In the genomic region with DNA sequence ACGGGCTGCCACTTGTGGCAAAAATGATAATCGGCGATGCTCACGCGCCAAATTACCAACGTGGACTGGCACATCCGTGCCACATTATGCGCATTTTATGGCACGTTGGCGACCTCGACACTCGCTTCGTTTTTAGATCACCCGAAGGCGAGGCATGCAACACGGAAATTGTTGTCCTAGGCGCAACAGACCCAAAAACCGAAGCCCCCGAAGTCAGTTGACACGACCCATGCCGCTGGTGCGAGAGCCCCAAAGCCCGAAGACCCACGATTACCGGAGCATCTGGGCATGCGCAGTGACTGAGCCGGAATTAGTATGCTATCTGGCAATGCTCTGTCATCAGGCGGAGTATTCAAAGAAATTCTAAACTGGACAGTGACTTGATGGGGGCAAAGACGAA, we compare ENCODE assay signal across 2 fruit fly cellular contexts.
TF ChIP-seq lines count a peak whose summit lies in the region.

A gene (minus strand): TSS at position 51 of the 400 bp plus-strand sequence.

- TF ChIP-seq CTCF in whole organism, embryonic (GFP tag; optimal IDR thresholded peaks at IDR 0.05; lab: Kevin White, UChicago): no peak

TF ChIP-seq in whole organism, embryonic, 481 proteins besides CTCF, POLR2A, EP300 and RAD21 (continues in another document):
- TF ChIP-seq CG11696 (GFP tag; IDR thresholded peaks at IDR 0.05; lab: Robert Waterston, UW) (no peak), Poxn (GFP tag; IDR thresholded peaks at IDR 0.05; lab: Robert Waterston, UW) (no peak), CG13894 (tag; optimal IDR thresholded peaks at IDR 0.05; lab: Kevin White, UChicago) (no peak), jing (GFP tag; optimal IDR thresholded peaks at IDR 0.05; lab: Kevin White, UChicago) (no peak), zen (tag; optimal IDR thresholded peaks at IDR 0.05; lab: Kevin White, UChicago) (no peak), CG17829 (tag; optimal IDR thresholded peaks at IDR 0.05; lab: Kevin White, UChicago) (no peak), CG9215 (GFP tag; IDR thresholded peaks at IDR 0.05; lab: Robert Waterston, UW) (0 out of 2 replicates have a peak, but pooled peaks have one; percentile 37), fu2 (GFP tag; optimal IDR thresholded peaks at IDR 0.05; lab: Kevin White, UChicago) (no peak), CG11247 (GFP tag; IDR thresholded peaks at IDR 0.05; lab: Robert Waterston, UW) (no peak), ab (GFP tag; optimal IDR thresholded peaks at IDR 0.05; lab: Kevin White, UChicago) (no peak), CG12219 (GFP tag; optimal IDR thresholded peaks at IDR 0.05; lab: Kevin White, UChicago) (no peak), Fer2 (tag; optimal IDR thresholded peaks at IDR 0.05; lab: Kevin White, UChicago) (no peak), toy (GFP tag; IDR thresholded peaks at IDR 0.05; lab: Robert Waterston, UW) (no peak), CG13296 (GFP tag; optimal IDR thresholded peaks at IDR 0.05; lab: Kevin White, UChicago) (no peak), wek (GFP tag; optimal IDR thresholded peaks at IDR 0.05; lab: Kevin White, UChicago) (no peak), NfI (GFP tag; optimal IDR thresholded peaks at IDR 0.05; lab: Kevin White, UChicago) (no peak), mam (GFP tag; optimal IDR thresholded peaks at IDR 0.05; lab: Kevin White, UChicago) (no peak), CG15011 (GFP tag; optimal IDR thresholded peaks at IDR 0.05; lab: Kevin White, UChicago) (no peak), CG1647 (GFP tag; optimal IDR thresholded peaks at IDR 0.05; lab: Kevin White, UChicago) (no peak), Optix (GFP tag; IDR thresholded peaks at IDR 0.05; lab: Robert Waterston, UW) (no peak), Opbp (GFP tag; IDR thresholded peaks at IDR 0.05; lab: Robert Waterston, UW; ENCODE audit: partially characterized antibody) (0 out of 3 replicates have a peak, but pooled peaks have one; percentile 25), nmo (GFP tag; optimal IDR thresholded peaks at IDR 0.05; lab: Kevin White, UChicago) (no peak), CG10321 (GFP tag; IDR thresholded peaks at IDR 0.05; lab: Robert Waterston, UW) (no peak), sens (GFP tag; lab: Kevin White, UChicago) (no peak), CG12659 (GFP tag; optimal IDR thresholded peaks at IDR 0.05; lab: Kevin White, UChicago) (no peak), CG11093 (GFP tag; IDR thresholded peaks at IDR 0.05; lab: Robert Waterston, UW) (no peak), tna (GFP tag; IDR thresholded peaks at IDR 0.05; lab: Robert Waterston, UW; ENCODE audit: partially characterized antibody) (no peak), maf-S (GFP tag; optimal IDR thresholded peaks at IDR 0.05; lab: Kevin White, UChicago) (no peak), CG16863 (GFP tag; optimal IDR thresholded peaks at IDR 0.05; lab: Kevin White, UChicago) (no peak), p53 (GFP tag; optimal IDR thresholded peaks at IDR 0.05; lab: Kevin White, UChicago) (no peak), gsb (GFP tag; IDR thresholded peaks at IDR 0.05; lab: Robert Waterston, UW) (no peak), Tbp (GFP tag; optimal IDR thresholded peaks at IDR 0.05; lab: Kevin White, UChicago) (no peak), CG11504 (tag; optimal IDR thresholded peaks at IDR 0.05; lab: Kevin White, UChicago) (peak; percentile 5), amos (GFP tag; IDR thresholded peaks at IDR 0.05; lab: Robert Waterston, UW; ENCODE audit: partially characterized antibody) (peak; percentile 4; the same call in 1 of the 2 replicates), CG18262 (tag; optimal IDR thresholded peaks at IDR 0.05; lab: Kevin White, UChicago) (no peak), CG6689 (GFP tag; IDR thresholded peaks at IDR 0.05; lab: Robert Waterston, UW) (no peak), scrt (GFP tag; optimal IDR thresholded peaks at IDR 0.05; lab: Kevin White, UChicago) (peak; percentile 67), CG17328 (GFP tag; IDR thresholded peaks at IDR 0.05; lab: Robert Waterston, UW) (no peak), ro (GFP tag; IDR thresholded peaks at IDR 0.05; lab: Robert Waterston, UW) (no peak), crol (GFP tag; IDR thresholded peaks at IDR 0.05; lab: Robert Waterston, UW) (peak; percentile 32; the same call in 1 of the 2 replicates), CG3407 (GFP tag; optimal IDR thresholded peaks at IDR 0.05; lab: Kevin White, UChicago) (no peak), Nf-YA (GFP tag; IDR thresholded peaks at IDR 0.05; lab: Robert Waterston, UW) (no peak), danr (GFP tag; IDR thresholded peaks at IDR 0.05; lab: Robert Waterston, UW) (no peak), CG16813 (GFP tag; IDR thresholded peaks at IDR 0.05; lab: Robert Waterston, UW; ENCODE audit: partially characterized antibody) (no peak)

TF ChIP-seq in whole organism, prepupa, 60 proteins besides CTCF, POLR2A, EP300 and RAD21:
- TF ChIP-seq CG8319 (GFP tag; optimal IDR thresholded peaks at IDR 0.05; lab: Kevin White, UChicago): no peak
- no peak for TF ChIP-seq dac (GFP tag; optimal IDR thresholded peaks at IDR 0.05; lab: Kevin White, UChicago)
- no peak for TF ChIP-seq eg (GFP tag; IDR thresholded peaks at IDR 0.05; lab: Robert Waterston, UW)
- TF ChIP-seq svp (GFP tag; lab: Kevin White, UChicago): peak; percentile 22
